Worm (Caenorhabditis elegans) whole organism, late embryonic: ENCODE measurements around the gene mrck-1.

ENCODE experiments used
- C08G9.2 ChIP-seq: sonication (generic microtip); optimal IDR thresholded peaks from 2 replicates; lab custom pipeline; 2016; ENCODE audit warnings: mild to moderate bottlenecking, missing genetic modification characterization, moderate library complexity, missing compliant biosample characterization
- K02D7.2 ChIP-seq: sonication (generic microtip); optimal IDR thresholded peaks from 2 replicates; lab custom pipeline; 2017; ENCODE audit warnings: mild to moderate bottlenecking, missing genetic modification characterization, missing compliant biosample characterization
- ceh-14 ChIP-seq: sonication (generic microtip); optimal IDR thresholded peaks from 2 replicates; lab custom pipeline; 2016; ENCODE audit warnings: missing genotype, missing genetic modification characterization, missing compliant biosample characterization
- ceh-2 ChIP-seq: sonication (generic microtip); optimal IDR thresholded peaks from 2 replicates; lab custom pipeline; 2016; ENCODE audit warnings: missing genotype, missing genetic modification characterization, missing compliant biosample characterization
- ceh-22 ChIP-seq: sonication (generic microtip); optimal IDR thresholded peaks from 2 replicates; lab custom pipeline; 2017; ENCODE audit warnings: missing biosample characterization, missing genetic modification characterization
- ceh-24 ChIP-seq: sonication (generic microtip); optimal IDR thresholded peaks from 2 replicates; lab custom pipeline; 2016; ENCODE audit warnings: mild to moderate bottlenecking, missing genetic modification characterization, missing compliant biosample characterization
- ceh-30 ChIP-seq: fragments of 150-350 bp; optimal IDR thresholded peaks from 2 replicates; lab custom pipeline; 2014; ENCODE audit warnings: missing biosample characterization, missing genetic modification characterization
- ceh-6 ChIP-seq: fragments of 200-800 bp; sonication (Bioruptor generic); optimal IDR thresholded peaks from 2 replicates; lab custom pipeline; 2018; ENCODE audit warnings: mild to moderate bottlenecking, missing genetic modification characterization, missing compliant biosample characterization
- ceh-9 ChIP-seq: sonication (generic microtip); optimal IDR thresholded peaks from 2 replicates; lab custom pipeline; 2016; ENCODE audit warnings: mild to moderate bottlenecking, missing genetic modification characterization, inconsistent platforms, missing compliant biosample characterization
- dmd-4 ChIP-seq: sonication (generic microtip); optimal IDR thresholded peaks from 2 replicates; lab custom pipeline; 2016; ENCODE audit warnings: borderline replicate concordance, missing genetic modification characterization, missing compliant biosample characterization
- elt-2 ChIP-seq: sonication (generic microtip); optimal IDR thresholded peaks from 2 replicates; lab custom pipeline; 2016; ENCODE audit warnings: missing genetic modification reagents, missing genetic modification characterization, missing compliant biosample characterization
- ets-4 ChIP-seq: sonication (generic microtip); optimal IDR thresholded peaks from 2 replicates; lab custom pipeline; 2016; ENCODE audit warnings: missing genetic modification characterization, missing compliant biosample characterization
- eyg-1 ChIP-seq: sonication (generic microtip); optimal IDR thresholded peaks from 2 replicates; lab custom pipeline; 2016; ENCODE audit warnings: missing genotype, missing genetic modification characterization, missing compliant biosample characterization
- fkh-10 ChIP-seq: fragments of 150-350 bp; optimal IDR thresholded peaks from 2 replicates; lab custom pipeline; 2014; ENCODE audit warnings: missing biosample characterization, missing genetic modification reagents, missing genetic modification characterization
- fkh-6 ChIP-seq: sonication (generic microtip); optimal IDR thresholded peaks from 2 replicates; lab custom pipeline; 2016; ENCODE audit warnings: missing genetic modification characterization, missing compliant biosample characterization
- hlh-13 ChIP-seq: fragments of 200-800 bp; sonication (Bioruptor generic); optimal IDR thresholded peaks from 2 replicates; lab custom pipeline; 2018; ENCODE audit warnings: mild to moderate bottlenecking, missing genetic modification characterization, missing compliant biosample characterization
- hlh-15 ChIP-seq: sonication (generic microtip); optimal IDR thresholded peaks from 2 replicates; lab custom pipeline; 2016; ENCODE audit warnings: missing genetic modification characterization, missing compliant biosample characterization
- hlh-6 ChIP-seq: sonication (generic microtip); optimal IDR thresholded peaks from 2 replicates; lab custom pipeline; 2016; ENCODE audit warnings: missing genotype, missing genetic modification characterization, missing compliant biosample characterization
- hlh-8 ChIP-seq: sonication (generic microtip); optimal IDR thresholded peaks from 2 replicates; lab custom pipeline; 2016; ENCODE audit warnings: missing genotype, missing genetic modification characterization, missing compliant biosample characterization
- madf-2 ChIP-seq: sonication (generic microtip); optimal IDR thresholded peaks from 2 replicates; lab custom pipeline; 2017; ENCODE audit warnings: missing genetic modification characterization, missing compliant biosample characterization
- mec-3 ChIP-seq: sonication (generic microtip); optimal IDR thresholded peaks from 2 replicates; lab custom pipeline; 2016; ENCODE audit warnings: borderline replicate concordance, missing genetic modification characterization, missing compliant biosample characterization
- nfya-1 ChIP-seq: sonication (generic microtip); optimal IDR thresholded peaks from 2 replicates; lab custom pipeline; 2017; ENCODE audit warnings: missing genetic modification characterization, mild to moderate bottlenecking, missing compliant biosample characterization, antibody characterized with exemption, moderate library complexity
- nhr-11 ChIP-seq: fragments of 150-350 bp; optimal IDR thresholded peaks from 2 replicates; lab custom pipeline; 2014; ENCODE audit warnings: missing biosample characterization, missing genetic modification characterization
- odd-2 ChIP-seq: sonication (generic microtip); optimal IDR thresholded peaks from 2 replicates; lab custom pipeline; 2017; ENCODE audit warnings: antibody characterized with exemption, mild to moderate bottlenecking, missing genetic modification characterization, missing compliant biosample characterization
- pha-2 ChIP-seq: sonication (generic microtip); optimal IDR thresholded peaks from 2 replicates; lab custom pipeline; 2017; ENCODE audit warnings: mild to moderate bottlenecking, missing genetic modification characterization, missing compliant biosample characterization
- pha-4 ChIP-seq: fragments of 150-350 bp; optimal IDR thresholded peaks from 2 replicates; lab custom pipeline; 2018; ENCODE audit warnings: missing biosample characterization, missing genetic modification reagents, missing genetic modification characterization
- pqm-1 ChIP-seq: sonication (generic microtip); optimal IDR thresholded peaks from 2 replicates; lab custom pipeline; 2016; ENCODE audit warnings: missing genetic modification characterization, missing compliant biosample characterization
- unc-3 ChIP-seq, 2 experiments: fragments of 200-800 bp in 1 of 2; sonication (Bioruptor generic) in 1 of 2; sonication (generic microtip) in 1 of 2; conservative IDR thresholded peaks in 1 of 2; optimal IDR thresholded peaks in 1 of 2; 2 replicates each; pipeline versions ENCODE4 v1.3.6 to Lab custom; 2016 to 2022; ENCODE audit warnings: missing compliant biosample characterization in 2 of 2, missing genetic modification characterization in 2 of 2, missing genetic modification reagents in 1 of 2
- unc-42 ChIP-seq: sonication (generic microtip); optimal IDR thresholded peaks from 2 replicates; lab custom pipeline; 2016; ENCODE audit warnings: missing genotype, missing genetic modification characterization, missing compliant biosample characterization
- unc-86 ChIP-seq: sonication (generic microtip); optimal IDR thresholded peaks from 2 replicates; lab custom pipeline; 2016; ENCODE audit warnings: missing genetic modification characterization, missing compliant biosample characterization
- zip-5 ChIP-seq: sonication (generic microtip); optimal IDR thresholded peaks from 2 replicates; lab custom pipeline; 2016; ENCODE audit warnings: missing genetic modification characterization, missing compliant biosample characterization
- ztf-16 ChIP-seq: sonication (generic microtip); optimal IDR thresholded peaks from 2 replicates; lab custom pipeline; 2017; ENCODE audit warnings: missing genetic modification characterization, missing compliant biosample characterization

mrck-1 gene

DNA sequence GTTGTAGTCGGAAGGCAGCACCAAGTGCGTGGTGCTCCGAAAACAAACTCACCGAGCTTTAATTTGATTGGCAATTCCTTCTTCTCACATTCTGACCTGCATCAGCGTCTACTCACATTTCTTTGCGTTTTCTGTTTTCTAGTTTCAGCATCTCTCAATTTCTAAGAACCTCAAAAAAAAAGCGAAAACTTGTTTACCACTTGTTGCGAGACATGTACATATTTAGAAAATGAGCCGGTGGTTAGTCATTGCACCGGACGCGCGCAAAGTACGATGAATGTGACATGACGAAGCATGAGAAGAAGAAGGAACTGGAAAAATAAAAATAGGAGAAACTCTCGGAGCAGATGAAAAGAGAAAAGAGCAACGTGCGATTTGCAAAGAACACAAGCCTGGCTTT is 22.5 kb downstream of the mrck-1 start:
- no peak for TF ChIP-seq elt-2 (tag; lab: Kevin White, UChicago)
- peak; percentile 45 for TF ChIP-seq unc-42 (tag; lab: Kevin White, UChicago)

- TF ChIP-seq nfya-1 (tag; lab: Kevin White, UChicago) (no peak), elt-2 (tag; lab: Kevin White, UChicago) (peak; percentile 0)
- TF ChIP-seq, all 69 proteins: peak for 1
Observed at ce11 chrV:6243260-6243659, 23.8 kb downstream of the mrck-1 start.

DNA sequence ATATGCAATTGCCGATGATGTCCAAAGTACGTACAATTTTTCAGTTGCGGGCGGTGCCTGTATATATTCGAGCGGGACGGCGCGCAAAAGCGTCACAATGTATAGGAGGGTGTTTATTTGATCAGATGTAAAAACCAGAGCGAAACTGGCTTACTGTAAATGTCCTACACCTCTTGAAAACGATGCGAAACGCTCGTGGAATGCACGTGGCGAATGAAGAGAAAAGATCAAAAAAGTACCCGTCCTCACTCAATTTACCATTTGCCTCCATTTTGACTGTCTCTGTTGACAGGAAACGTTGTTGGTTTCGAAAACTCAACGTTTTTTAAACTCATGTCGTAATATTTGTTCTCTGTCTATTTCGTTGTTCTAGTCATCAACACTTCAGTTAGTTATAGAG is 26.4 kb downstream of the mrck-1 start:
- TF ChIP-seq ceh-9 (tag; lab: Kevin White, UChicago) (no peak), nhr-11 (tag; lab: Kevin White, UChicago) (no peak), eyg-1 (tag; lab: Kevin White, UChicago) (no peak), unc-86 (tag; lab: Kevin White, UChicago) (no peak), unc-3 (GFP tag; conservative IDR thresholded peaks at IDR 0.05; lab: Robert Waterston, UW) (no peak), unc-3 (tag; optimal IDR thresholded peaks at IDR 0.05; lab: Kevin White, UChicago) (no peak), hlh-13 (no peak), fkh-10 (GFP tag; lab: Kevin White, UChicago) (no peak)
- TF ChIP-seq, all 69 proteins: peak for 0

- TF ChIP-seq pqm-1 (tag; lab: Kevin White, UChicago) = no peak
- no peak for TF ChIP-seq unc-42 (tag; lab: Kevin White, UChicago)
- TF ChIP-seq C08G9.2 (tag; lab: Kevin White, UChicago) = no peak
- TF ChIP-seq ceh-9 (tag; lab: Kevin White, UChicago) = no peak
- TF ChIP-seq ceh-22 = no peak
- TF ChIP-seq dmd-4 (tag; lab: Kevin White, UChicago) = no peak
- TF ChIP-seq ceh-14 (tag; lab: Kevin White, UChicago) = no peak
- TF ChIP-seq K02D7.2 (tag; lab: Kevin White, UChicago) = no peak
- TF ChIP-seq ets-4 = no peak
- TF ChIP-seq pha-4 (tag; lab: Kevin White, UChicago) = no peak
- no peak for TF ChIP-seq hlh-6 (tag; lab: Kevin White, UChicago)
- no peak for TF ChIP-seq ceh-30
- no peak for TF ChIP-seq hlh-15 (tag; lab: Kevin White, UChicago)
- TF ChIP-seq mec-3 (tag; lab: Kevin White, UChicago) = no peak
- TF ChIP-seq odd-2 (tag; lab: Kevin White, UChicago) = no peak
- TF ChIP-seq fkh-6 (tag; lab: Kevin White, UChicago) = no peak
Observed at ce11 chrV:6239855-6240254, 27.2 kb downstream of the mrck-1 start.

DNA sequence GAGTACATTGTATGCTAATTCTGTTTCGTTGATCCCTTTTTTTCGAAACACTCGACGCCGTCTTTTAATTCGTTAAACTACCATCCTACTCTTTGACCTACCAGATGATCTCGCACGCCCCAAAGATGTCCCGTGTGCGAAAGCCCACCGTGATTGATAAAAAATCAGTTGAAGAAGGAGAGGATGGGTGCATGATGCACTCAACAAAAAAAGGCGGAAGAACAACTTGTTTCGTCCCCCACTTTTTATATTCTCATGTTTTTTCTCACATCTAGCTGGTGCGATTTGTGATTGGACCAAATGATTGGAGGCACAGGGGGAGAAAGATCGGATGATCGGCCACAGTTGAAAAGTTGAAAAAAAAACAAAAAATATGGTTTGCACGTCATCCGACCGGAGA is 28.7 kb downstream of the mrck-1 start:
- TF ChIP-seq hlh-8 (tag; lab: Kevin White, UChicago) (no peak), ceh-2 (no peak), pha-4 (tag; lab: Kevin White, UChicago) (no peak), pqm-1 (tag; lab: Kevin White, UChicago) (no peak), hlh-15 (tag; lab: Kevin White, UChicago) (no peak), ztf-16 (tag; lab: Kevin White, UChicago) (no peak), ceh-14 (tag; lab: Kevin White, UChicago) (no peak), ceh-6 (GFP tag; lab: Kevin White, UChicago) (no peak), ceh-24 (tag; lab: Kevin White, UChicago) (no peak), ets-4 (no peak), zip-5 (tag; lab: Kevin White, UChicago) (no peak), madf-2 (tag; lab: Kevin White, UChicago) (no peak), pha-2 (no peak), unc-3 (GFP tag; conservative IDR thresholded peaks at IDR 0.05; lab: Robert Waterston, UW) (no peak), unc-3 (tag; optimal IDR thresholded peaks at IDR 0.05; lab: Kevin White, UChicago) (no peak)
